Worm (Caenorhabditis elegans) whole organism, early embryonic: ENCODE results near the gene rpl-38.

Experiments used
- B0310.2 ChIP-seq: sonication (generic microtip); optimal IDR thresholded peaks from 2 replicates; lab custom pipeline; 2016; ENCODE audit warnings: mild to moderate bottlenecking, missing genetic modification characterization, missing compliant biosample characterization
- F13C5.2 ChIP-seq: sonication (generic microtip); optimal IDR thresholded peaks from 2 replicates; lab custom pipeline; 2017; ENCODE audit warnings: mild to moderate bottlenecking, missing genetic modification characterization, inconsistent platforms, missing compliant biosample characterization
- aly-1 ChIP-seq: sonication (generic microtip); optimal IDR thresholded peaks from 2 replicates; lab custom pipeline; 2016; ENCODE audit warnings: missing genetic modification characterization, missing compliant biosample characterization
- ama-1 ChIP-seq: fragments of 150-350 bp; optimal IDR thresholded peaks from 2 replicates; lab custom pipeline; 2014
- ceh-36 ChIP-seq: sonication (generic microtip); optimal IDR thresholded peaks from 2 replicates; lab custom pipeline; 2016; ENCODE audit warnings: missing genetic modification characterization, inconsistent platforms, missing compliant biosample characterization
- ets-7 ChIP-seq: sonication (generic microtip); optimal IDR thresholded peaks from 2 replicates; lab custom pipeline; 2016; ENCODE audit warnings: missing genotype, missing genetic modification characterization, missing compliant biosample characterization
- flt-1 ChIP-seq: fragments of 200-800 bp; sonication (Bioruptor generic); IDR thresholded peaks from 2 replicates; pipeline ENCODE4 v1.3.6; 2022; ENCODE audit warnings: missing genetic modification characterization, missing compliant biosample characterization
- hmbx-1 ChIP-seq: sonication (generic microtip); optimal IDR thresholded peaks from 2 replicates; lab custom pipeline; 2016; ENCODE audit warnings: mild to moderate bottlenecking, missing genetic modification characterization, missing compliant biosample characterization
- hnd-1 ChIP-seq: sonication (generic microtip); optimal IDR thresholded peaks from 2 replicates; lab custom pipeline; 2016; ENCODE audit warnings: missing genetic modification characterization, missing compliant biosample characterization
- pes-1 ChIP-seq: fragments of 200-800 bp; sonication (Bioruptor generic); IDR thresholded peaks from 2 replicates; pipeline ENCODE4 v1.3.6; 2022; ENCODE audit warnings: missing genetic modification reagents, missing genetic modification characterization, missing compliant biosample characterization
- scrt-1 ChIP-seq: fragments of 200-800 bp; sonication (Bioruptor generic); IDR thresholded peaks from 2 replicates; pipeline ENCODE4 v1.3.6; 2022; ENCODE audit warnings: missing genetic modification characterization, missing compliant biosample characterization
- sea-1 ChIP-seq: fragments of 200-800 bp; sonication (Bioruptor generic); conservative IDR thresholded peaks from 2 replicates; pipeline ENCODE4 v1.3.6; 2022; ENCODE audit warnings: missing genetic modification characterization, missing compliant biosample characterization
- tbx-11 ChIP-seq: fragments of 200-800 bp; sonication (Bioruptor generic); IDR thresholded peaks from 2 replicates; pipeline ENCODE4 v1.3.6; 2022; ENCODE audit warnings: missing genetic modification characterization, missing compliant biosample characterization
- tra-4 ChIP-seq: sonication (generic microtip); optimal IDR thresholded peaks from 2 replicates; lab custom pipeline; 2017; ENCODE audit warnings: missing genetic modification characterization, missing compliant biosample characterization

DNA sequence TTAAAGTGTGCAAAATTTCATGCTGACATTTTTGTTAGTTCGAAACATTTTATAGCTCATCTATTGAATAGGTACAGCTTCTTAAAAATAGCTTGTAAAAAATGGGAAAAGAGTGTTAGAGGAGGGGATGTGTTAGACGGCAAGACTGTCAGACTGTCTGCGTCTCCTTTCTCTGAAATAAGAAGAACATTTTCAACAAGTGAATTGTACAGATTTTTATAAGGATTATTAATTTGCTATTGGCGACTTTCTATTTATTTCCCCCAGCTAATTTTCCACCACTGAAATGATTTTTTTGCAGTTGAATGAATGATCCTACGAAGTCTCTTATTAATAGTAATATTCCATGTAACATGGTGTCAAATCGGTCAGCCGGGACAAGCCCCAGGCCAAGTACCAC lies 13.5 kb upstream of the rpl-38 start, which contains the start of gene C06B8.7:
- TF ChIP-seq pes-1 (GFP tag; lab: Robert Waterston, UW) (no peak), ets-7 (tag; lab: Kevin White, UChicago) (no peak), hnd-1 (tag; lab: Kevin White, UChicago) (no peak), tra-4 (tag; lab: Kevin White, UChicago) (no peak), ama-1 (no peak), scrt-1 (GFP tag; lab: Robert Waterston, UW) (no peak), ceh-36 (tag; lab: Kevin White, UChicago) (no peak), hmbx-1 (tag; lab: Kevin White, UChicago) (no peak), aly-1 (tag; lab: Kevin White, UChicago) (no peak), F13C5.2 (tag; lab: Kevin White, UChicago) (no peak), B0310.2 (tag; lab: Kevin White, UChicago) (no peak), tbx-11 (GFP tag; lab: Robert Waterston, UW) (no peak), flt-1 (GFP tag; lab: Robert Waterston, UW) (no peak), sea-1 (GFP tag; lab: Robert Waterston, UW) (no peak)
